Worm (Caenorhabditis elegans) whole organism, L3 larva: Measurements from ENCODE around the gene tbx-33.
A peak's percentile ranks its signal among the peaks of the same experiment; 100 is the strongest.

Experiments
- R02D3.7 ChIP-seq: fragments of 150-350 bp; optimal IDR thresholded peaks from 2 replicates; lab custom pipeline; 2014; ENCODE audit warnings: missing biosample characterization, missing genetic modification characterization
- ZK546.5 ChIP-seq: sonication (generic microtip); optimal IDR thresholded peaks from 2 replicates; lab custom pipeline; 2017; ENCODE audit warnings: missing biosample characterization, missing genetic modification characterization
- aly-2 ChIP-seq: fragments of 150-350 bp; optimal IDR thresholded peaks from 2 replicates; lab custom pipeline; 2014; ENCODE audit warnings: missing biosample characterization, missing genetic modification characterization
- ama-1 ChIP-seq: fragments of 150-350 bp; optimal IDR thresholded peaks from 2 replicates; lab custom pipeline; 2018
- ceh-16 ChIP-seq: sonication (generic microtip); optimal IDR thresholded peaks from 2 replicates; lab custom pipeline; 2017; ENCODE audit warnings: missing biosample characterization, missing genetic modification characterization
- ceh-9 ChIP-seq: sonication (generic microtip); optimal IDR thresholded peaks from 2 replicates; lab custom pipeline; 2018; ENCODE audit warnings: missing biosample characterization, missing genetic modification characterization
- daf-12 ChIP-seq: fragments of 150-350 bp; optimal IDR thresholded peaks from 2 replicates; lab custom pipeline; 2014; ENCODE audit warnings: missing biosample characterization, missing genetic modification reagents, missing genetic modification characterization
- egl-27 ChIP-seq: sonication (generic microtip); optimal IDR thresholded peaks from 4 replicates; lab custom pipeline; 2017; ENCODE audit warnings: missing biosample characterization, missing genetic modification reagents, missing genetic modification characterization
- elt-1 ChIP-seq: fragments of 150-350 bp; optimal IDR thresholded peaks from 2 replicates; lab custom pipeline; 2014; ENCODE audit warnings: missing biosample characterization, missing genetic modification characterization
- elt-2 ChIP-seq: sonication (generic microtip); optimal IDR thresholded peaks from 2 replicates; lab custom pipeline; 2016; ENCODE audit warnings: missing genetic modification reagents, mild to moderate bottlenecking, missing genetic modification characterization, missing compliant biosample characterization
- eor-1 ChIP-seq, 2 experiments: fragments of 150-350 bp; optimal IDR thresholded peaks; 2 replicates each; lab custom pipeline; 2014 to 2018; ENCODE audit warnings: missing biosample characterization in 2 of 2, missing genetic modification characterization in 2 of 2
- fkh-2 ChIP-seq: fragments of 150-350 bp; optimal IDR thresholded peaks from 2 replicates; lab custom pipeline; 2014; ENCODE audit warnings: missing biosample characterization, missing genetic modification reagents, missing genetic modification characterization
- fos-1 ChIP-seq: fragments of 150-350 bp; optimal IDR thresholded peaks from 2 replicates; lab custom pipeline; 2014; ENCODE audit warnings: missing biosample characterization, missing genetic modification characterization
- hmg-11 ChIP-seq: sonication (generic microtip); optimal IDR thresholded peaks from 2 replicates; lab custom pipeline; 2016; ENCODE audit warnings: missing genetic modification characterization, missing compliant biosample characterization
- lin-15B ChIP-seq: fragments of 150-350 bp; optimal IDR thresholded peaks from 2 replicates; lab custom pipeline; 2014; ENCODE audit warnings: missing biosample characterization, missing genetic modification characterization
- lin-39 ChIP-seq: fragments of 150-350 bp; optimal IDR thresholded peaks from 2 replicates; lab custom pipeline; 2018; ENCODE audit warnings: missing biosample characterization, missing genetic modification reagents, missing genetic modification characterization
- lsy-12 ChIP-seq: sonication (generic microtip); optimal IDR thresholded peaks from 2 replicates; lab custom pipeline; 2016; ENCODE audit warnings: mild to moderate bottlenecking, missing genetic modification characterization, missing compliant biosample characterization
- mdl-1 ChIP-seq: fragments of 150-350 bp; optimal IDR thresholded peaks from 2 replicates; lab custom pipeline; 2014; ENCODE audit warnings: missing biosample characterization, missing genetic modification characterization
- mml-1 ChIP-seq: fragments of 150-350 bp; sonication (generic microtip); optimal IDR thresholded peaks from 3 replicates; lab custom pipeline; 2014; ENCODE audit warnings: missing biosample characterization, missing genetic modification characterization
- nfya-1 ChIP-seq: sonication (generic microtip); optimal IDR thresholded peaks from 2 replicates; lab custom pipeline; 2017; ENCODE audit warnings: missing genetic modification characterization, mild to moderate bottlenecking, missing compliant biosample characterization, antibody characterized with exemption, moderate library complexity; ENCODE audit not compliant: insufficient read depth
- nhr-11 ChIP-seq: fragments of 150-350 bp; optimal IDR thresholded peaks from 2 replicates; lab custom pipeline; 2014; ENCODE audit warnings: missing biosample characterization, missing genetic modification characterization
- nhr-23 ChIP-seq: fragments of 150-350 bp; optimal IDR thresholded peaks from 2 replicates; lab custom pipeline; 2014; ENCODE audit warnings: missing biosample characterization, missing genetic modification reagents, missing genetic modification characterization
- nhr-237 ChIP-seq: fragments of 150-350 bp; optimal IDR thresholded peaks from 2 replicates; lab custom pipeline; 2014; ENCODE audit warnings: missing biosample characterization, missing genetic modification characterization
- nhr-25 ChIP-seq: sonication (generic microtip); optimal IDR thresholded peaks from 2 replicates; lab custom pipeline; 2017; ENCODE audit warnings: missing biosample characterization, missing genetic modification characterization
- nhr-28 ChIP-seq: fragments of 150-350 bp; optimal IDR thresholded peaks from 2 replicates; lab custom pipeline; 2014; ENCODE audit warnings: missing biosample characterization, missing genetic modification characterization
- nhr-67 ChIP-seq: fragments of 150-350 bp; optimal IDR thresholded peaks from 2 replicates; lab custom pipeline; 2014; ENCODE audit warnings: missing biosample characterization, missing genetic modification characterization
- nhr-76 ChIP-seq: fragments of 150-350 bp; sonication (generic microtip); optimal IDR thresholded peaks from 5 replicates; lab custom pipeline; 2014; ENCODE audit warnings: missing biosample characterization, missing genetic modification characterization
- nhr-77 ChIP-seq: fragments of 150-350 bp; optimal IDR thresholded peaks from 2 replicates; lab custom pipeline; 2014; ENCODE audit warnings: missing biosample characterization, missing genetic modification characterization
- pqm-1 ChIP-seq: fragments of 150-350 bp; optimal IDR thresholded peaks from 2 replicates; lab custom pipeline; 2017; ENCODE audit warnings: missing biosample characterization, missing genetic modification characterization, inconsistent platforms
- sea-2 ChIP-seq: fragments of 150-350 bp; sonication (generic microtip); optimal IDR thresholded peaks from 4 replicates; lab custom pipeline; 2014; ENCODE audit warnings: missing biosample characterization, missing genetic modification reagents, missing genetic modification characterization
- skn-1 ChIP-seq: fragments of 150-350 bp; optimal IDR thresholded peaks from 2 replicates; lab custom pipeline; 2014; ENCODE audit warnings: missing biosample characterization, missing genetic modification characterization
- tbx-2 ChIP-seq: sonication (generic microtip); optimal IDR thresholded peaks from 2 replicates; lab custom pipeline; 2016; ENCODE audit warnings: mild to moderate bottlenecking, missing genetic modification characterization, missing compliant biosample characterization
- unc-62 ChIP-seq: fragments of 150-350 bp; sonication (generic microtip); optimal IDR thresholded peaks from 4 replicates; lab custom pipeline; 2014; ENCODE audit warnings: missing biosample characterization, missing genetic modification reagents, missing genetic modification characterization
- zag-1 ChIP-seq: fragments of 150-350 bp; optimal IDR thresholded peaks from 2 replicates; lab custom pipeline; 2014; ENCODE audit warnings: missing biosample characterization, missing genetic modification characterization
- ztf-4 ChIP-seq: fragments of 150-350 bp; optimal IDR thresholded peaks from 2 replicates; lab custom pipeline; 2014; ENCODE audit warnings: missing biosample characterization, missing genetic modification characterization

The tbx-33 gene

DNA sequence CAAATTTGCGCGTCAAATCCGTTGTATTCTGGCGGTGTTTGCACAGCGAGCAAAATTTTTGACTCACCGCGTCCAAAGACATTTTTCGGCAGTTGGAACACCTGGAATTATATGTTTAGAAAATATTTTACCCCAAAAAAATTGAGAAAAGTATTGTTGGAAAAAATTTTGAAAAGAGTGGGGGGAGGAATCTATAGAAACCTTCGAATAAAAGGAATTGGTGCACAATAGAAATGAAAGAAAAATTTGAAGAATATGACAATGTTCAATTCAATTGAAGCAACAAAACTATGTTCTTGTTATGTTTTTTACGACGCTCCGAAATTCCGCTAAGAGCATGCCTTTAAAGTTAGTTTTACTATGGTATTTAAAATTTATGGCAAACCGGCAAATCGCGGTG lies 7.3 kb downstream of the tbx-33 start, which contains the start of gene Y66A7A.7:
Gene Y66A7A.7, minus strand, starts transcription at position 101 of the 400 bp plus-strand sequence.
- TF ChIP-seq hmg-11 (no peak), nfya-1 (tag; lab: Kevin White, UChicago) (no peak), mml-1 (tag; lab: Kevin White, UChicago) (no peak), lsy-12 (no peak), R02D3.7 (no peak), lin-39 (tag; lab: Kevin White, UChicago) (no peak), mdl-1 (tag; lab: Kevin White, UChicago) (no peak), eor-1 (tag; optimal IDR thresholded peaks at IDR 0.05; lab: Kevin White, UChicago) (no peak), tbx-2 (tag; lab: Kevin White, UChicago) (no peak), nhr-11 (tag; lab: Kevin White, UChicago) (no peak), egl-27 (tag; lab: Kevin White, UChicago) (no peak), daf-12 (tag; lab: Kevin White, UChicago) (no peak), nhr-237 (no peak), pqm-1 (no peak), fos-1 (tag; lab: Kevin White, UChicago) (no peak), zag-1 (tag; lab: Kevin White, UChicago) (no peak), elt-2 (no peak), nhr-28 (tag; lab: Kevin White, UChicago) (no peak), nhr-67 (no peak)

DNA sequence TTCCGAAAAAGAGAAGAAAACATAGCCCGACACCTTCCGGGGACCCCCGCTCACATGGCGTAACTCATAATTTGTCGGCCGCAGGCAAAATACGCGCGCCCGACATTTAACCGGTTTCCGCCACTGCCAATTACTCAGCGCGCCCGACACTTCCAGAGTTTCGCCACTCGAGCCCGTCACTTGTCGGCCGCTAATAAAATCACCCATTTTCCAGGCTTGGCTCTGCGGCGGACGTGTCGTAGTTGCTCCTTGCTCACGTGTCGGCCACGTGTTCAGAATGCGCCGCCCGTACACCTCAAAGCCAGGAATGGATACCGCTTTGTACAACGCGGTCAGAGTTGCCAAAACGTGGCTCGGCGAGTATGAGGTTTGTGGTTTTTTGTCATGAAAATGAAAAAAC lies 9.0 kb downstream of the tbx-33 start:
- TF ChIP-seq daf-12 (tag; lab: Kevin White, UChicago) (no peak), ama-1 (lab: Kevin White, UChicago) (peak; percentile 21), nhr-23 (tag; lab: Kevin White, UChicago) (no peak)

DNA sequence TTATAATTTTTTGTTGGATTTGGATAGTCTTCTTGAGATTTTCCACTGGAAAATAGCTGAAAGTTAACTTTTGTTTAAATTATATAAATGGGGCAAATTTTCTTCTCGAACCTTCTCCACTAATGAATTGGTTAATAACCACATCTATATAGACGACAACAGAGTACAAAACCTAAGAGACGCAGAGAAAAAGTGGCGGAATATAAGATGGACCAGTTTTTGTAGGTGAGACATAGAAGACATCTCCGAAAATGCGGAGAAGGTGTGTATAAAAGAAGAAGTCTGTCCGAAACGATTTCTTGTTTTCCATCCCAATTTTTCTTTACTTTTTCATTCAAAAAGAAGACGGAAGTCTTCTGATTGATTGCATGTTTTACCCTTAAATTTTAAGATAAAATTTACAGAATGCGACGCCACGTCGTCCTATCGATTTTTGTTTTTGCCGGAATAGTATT lies 11.8 kb downstream of the tbx-33 start, which contains the start of gene gly-8:
Gene gly-8, plus strand, starts transcription at position 405 of the 455 bp plus-strand sequence.
- TF ChIP-seq skn-1 (tag; lab: Kevin White, UChicago) (no peak), fos-1 (tag; lab: Kevin White, UChicago) (no peak), nhr-28 (tag; lab: Kevin White, UChicago) (no peak), nhr-77 (tag; lab: Kevin White, UChicago) (no peak), elt-2 (no peak), lin-15B (tag; lab: Kevin White, UChicago) (no peak), nhr-23 (tag; lab: Kevin White, UChicago) (peak; percentile 72), ceh-9 (tag; lab: Kevin White, UChicago) (no peak), nfya-1 (tag; lab: Kevin White, UChicago) (peak; percentile 27), nhr-25 (peak; percentile 70)

DNA sequence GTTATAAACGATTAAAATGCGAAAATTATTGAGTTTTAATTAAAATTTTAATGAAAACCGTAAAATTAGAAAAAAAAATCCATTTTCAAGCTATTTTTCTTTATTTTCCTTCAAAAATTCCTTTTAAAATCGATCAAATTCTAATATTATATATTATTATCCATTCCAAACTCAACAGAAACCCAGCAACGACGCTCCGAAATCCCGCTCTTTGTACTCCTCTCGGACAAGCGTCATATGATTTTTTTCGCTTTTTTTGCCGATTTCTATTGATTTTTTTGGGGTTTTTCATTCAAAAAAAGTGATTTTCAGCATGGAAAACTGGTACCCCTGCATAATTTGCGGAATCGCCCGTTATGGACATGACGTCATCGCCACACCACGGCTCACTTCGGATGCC lies 20.2 kb downstream of the tbx-33 start, which contains the start of gene ceh-91:
Gene ceh-91, plus strand, starts transcription at position 301 of the 400 bp plus-strand sequence.
- TF ChIP-seq ceh-16 (tag; lab: Kevin White, UChicago), result no peak
- no peak for TF ChIP-seq nhr-237
- no peak for TF ChIP-seq elt-1 (tag; lab: Kevin White, UChicago)
- TF ChIP-seq skn-1 (tag; lab: Kevin White, UChicago), result no peak
- no peak for TF ChIP-seq egl-27 (tag; lab: Kevin White, UChicago)
- no peak for TF ChIP-seq aly-2
- no peak for TF ChIP-seq ZK546.5 (tag; lab: Kevin White, UChicago)
- TF ChIP-seq ceh-9 (tag; lab: Kevin White, UChicago), result no peak
- TF ChIP-seq mdl-1 (tag; lab: Kevin White, UChicago), result no peak
- TF ChIP-seq lin-39 (tag; lab: Kevin White, UChicago), result no peak
- TF ChIP-seq zag-1 (tag; lab: Kevin White, UChicago), result no peak
- TF ChIP-seq, all 47 proteins: peak for 0

DNA sequence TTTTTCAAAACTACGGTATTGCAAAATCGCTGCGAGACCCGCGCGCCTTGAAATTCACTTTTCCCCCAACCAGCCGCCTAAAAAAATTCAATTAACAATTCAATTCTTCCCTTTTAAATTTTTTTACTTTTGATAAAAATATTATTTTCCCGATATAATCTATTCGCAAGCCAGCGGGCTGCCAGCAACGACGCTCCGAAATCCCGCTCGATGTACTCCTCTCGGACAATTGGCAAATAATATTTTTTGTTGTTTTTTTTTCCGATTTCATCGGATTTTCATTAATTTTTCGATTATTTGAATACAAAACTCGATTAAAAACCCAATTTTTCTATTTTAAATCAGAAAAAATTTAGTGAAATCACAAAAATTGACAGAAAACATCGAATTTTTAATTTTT lies 20.8 kb downstream of the tbx-33 start:
- no peak for TF ChIP-seq nhr-25
- TF ChIP-seq pqm-1, result no peak
- no peak for TF ChIP-seq fkh-2 (tag; lab: Kevin White, UChicago)
- no peak for TF ChIP-seq nhr-67
- TF ChIP-seq ztf-4, result no peak
- TF ChIP-seq aly-2, result no peak
- no peak for TF ChIP-seq lin-15B (tag; lab: Kevin White, UChicago)
- TF ChIP-seq sea-2 (GFP tag; lab: Kevin White, UChicago), result no peak
- TF ChIP-seq lin-39 (tag; lab: Kevin White, UChicago), result no peak
- TF ChIP-seq nhr-28 (tag; lab: Kevin White, UChicago), result no peak
- no peak for TF ChIP-seq unc-62 (GFP tag; lab: Kevin White, UChicago)
- TF ChIP-seq nhr-76 (tag; lab: Kevin White, UChicago), result no peak
- TF ChIP-seq daf-12 (tag; lab: Kevin White, UChicago), result no peak
